Worm (Caenorhabditis elegans) whole organism, L2 larva: Measurements from ENCODE around the gene vit-4.

Experiments
- C34F6.9 ChIP-seq: fragments of 150-350 bp; optimal IDR thresholded peaks from 2 replicates; lab custom pipeline; 2014; ENCODE audit warnings: missing biosample characterization, missing genetic modification characterization
- F13H6.1 ChIP-seq: sonication (generic microtip); optimal IDR thresholded peaks from 2 replicates; lab custom pipeline; 2016; ENCODE audit warnings: missing genetic modification characterization, missing compliant biosample characterization
- R02D3.7 ChIP-seq: fragments of 150-350 bp; optimal IDR thresholded peaks from 2 replicates; lab custom pipeline; 2014; ENCODE audit warnings: missing biosample characterization, missing genetic modification characterization
- Y55F3AM.14 ChIP-seq: fragments of 200-800 bp; sonication (Bioruptor generic); optimal IDR thresholded peaks from 2 replicates; lab custom pipeline; 2018; ENCODE audit warnings: mild to moderate bottlenecking, missing genetic modification characterization, missing compliant biosample characterization
- ZK546.5 ChIP-seq: sonication (generic microtip); optimal IDR thresholded peaks from 2 replicates; lab custom pipeline; 2017; ENCODE audit warnings: missing biosample characterization, missing genetic modification characterization
- alr-1 ChIP-seq: fragments of 150-350 bp; optimal IDR thresholded peaks from 2 replicates; lab custom pipeline; 2014; ENCODE audit warnings: missing biosample characterization, missing genetic modification characterization
- aly-2 ChIP-seq: fragments of 150-350 bp; optimal IDR thresholded peaks from 2 replicates; lab custom pipeline; 2014; ENCODE audit warnings: missing biosample characterization, missing genetic modification characterization
- ama-1 ChIP-seq: fragments of 150-350 bp; optimal IDR thresholded peaks from 2 replicates; lab custom pipeline; 2018; ENCODE audit warnings: inconsistent platforms
- blmp-1 ChIP-seq: sonication (generic microtip); optimal IDR thresholded peaks from 2 replicates; lab custom pipeline; 2017; ENCODE audit warnings: missing genetic modification characterization, mild to moderate bottlenecking, missing compliant biosample characterization, antibody characterized with exemption, moderate library complexity; ENCODE audit not compliant: insufficient read depth
- ceh-16 ChIP-seq: fragments of 150-350 bp; optimal IDR thresholded peaks from 2 replicates; lab custom pipeline; 2014; ENCODE audit warnings: missing biosample characterization, missing genetic modification characterization
- ceh-82 ChIP-seq: fragments of 150-350 bp; optimal IDR thresholded peaks from 2 replicates; lab custom pipeline; 2014; ENCODE audit warnings: missing biosample characterization, missing genetic modification characterization
- crh-2 ChIP-seq: sonication (generic microtip); optimal IDR thresholded peaks from 2 replicates; lab custom pipeline; 2017; ENCODE audit warnings: missing biosample characterization, missing genetic modification characterization
- dmd-4 ChIP-seq: sonication (generic microtip); optimal IDR thresholded peaks from 2 replicates; lab custom pipeline; 2017; ENCODE audit warnings: missing biosample characterization, missing genetic modification characterization
- egl-27 ChIP-seq: sonication (generic microtip); optimal IDR thresholded peaks from 3 replicates; lab custom pipeline; 2017; ENCODE audit warnings: missing biosample characterization, missing genetic modification reagents, missing genetic modification characterization
- elt-1 ChIP-seq: fragments of 150-350 bp; optimal IDR thresholded peaks from 2 replicates; lab custom pipeline; 2014; ENCODE audit warnings: missing biosample characterization, missing genetic modification characterization
- elt-3 ChIP-seq: sonication (generic microtip); optimal IDR thresholded peaks from 2 replicates; lab custom pipeline; 2017; ENCODE audit warnings: missing biosample characterization, missing genetic modification characterization
- fos-1 ChIP-seq: fragments of 150-350 bp; optimal IDR thresholded peaks from 2 replicates; lab custom pipeline; 2014; ENCODE audit warnings: missing biosample characterization, missing genetic modification characterization
- gmeb-1 ChIP-seq: fragments of 150-350 bp; optimal IDR thresholded peaks from 2 replicates; lab custom pipeline; 2014; ENCODE audit warnings: missing biosample characterization, missing genetic modification characterization
- lin-11 ChIP-seq: fragments of 150-350 bp; sonication (generic microtip); optimal IDR thresholded peaks from 2 replicates; lab custom pipeline; 2014; ENCODE audit warnings: missing biosample characterization, missing genetic modification characterization, inconsistent platforms, mixed read lengths
- lin-13 ChIP-seq: fragments of 150-350 bp; optimal IDR thresholded peaks from 2 replicates; lab custom pipeline; 2014; ENCODE audit warnings: missing biosample characterization, missing genetic modification reagents, missing genetic modification characterization
- lsy-2 ChIP-seq, 2 experiments: fragments of 150-350 bp in 1 of 2; sonication (generic microtip) in 1 of 2; optimal IDR thresholded peaks; 2 replicates each; lab custom pipeline; 2014 to 2017; ENCODE audit warnings: missing biosample characterization in 2 of 2, missing genetic modification characterization in 2 of 2
- mab-5 ChIP-seq: fragments of 150-350 bp; optimal IDR thresholded peaks from 2 replicates; lab custom pipeline; 2014; ENCODE audit warnings: missing biosample characterization, missing genetic modification characterization
- mbf-1 ChIP-seq: sonication (generic microtip); optimal IDR thresholded peaks from 2 replicates; lab custom pipeline; 2017; ENCODE audit warnings: missing biosample characterization, missing genetic modification characterization
- mdl-1 ChIP-seq, 2 experiments: fragments of 150-350 bp in 1 of 2; sonication (generic microtip) in 1 of 2; optimal IDR thresholded peaks; 2 replicates each; lab custom pipeline; 2017; ENCODE audit warnings: missing biosample characterization in 2 of 2, missing genetic modification characterization in 2 of 2
- nhr-10 ChIP-seq: sonication (generic microtip); optimal IDR thresholded peaks from 2 replicates; lab custom pipeline; 2017; ENCODE audit warnings: missing biosample characterization, missing genetic modification characterization
- nhr-11 ChIP-seq: fragments of 150-350 bp; optimal IDR thresholded peaks from 2 replicates; lab custom pipeline; 2014; ENCODE audit warnings: missing biosample characterization, missing genetic modification characterization
- nhr-12 ChIP-seq: fragments of 150-350 bp; optimal IDR thresholded peaks from 2 replicates; lab custom pipeline; 2014; ENCODE audit warnings: missing biosample characterization, missing genetic modification characterization
- nhr-129 ChIP-seq: fragments of 150-350 bp; optimal IDR thresholded peaks from 2 replicates; lab custom pipeline; 2014; ENCODE audit warnings: missing biosample characterization, missing genetic modification characterization
- nhr-21 ChIP-seq: fragments of 150-350 bp; optimal IDR thresholded peaks from 2 replicates; lab custom pipeline; 2014; ENCODE audit warnings: missing biosample characterization, missing genetic modification characterization
- nhr-23 ChIP-seq: fragments of 150-350 bp; optimal IDR thresholded peaks from 2 replicates; lab custom pipeline; 2014; ENCODE audit warnings: missing biosample characterization, missing genetic modification reagents, missing genetic modification characterization
- nhr-25 ChIP-seq: fragments of 150-350 bp; sonication (generic microtip); optimal IDR thresholded peaks from 3 replicates; lab custom pipeline; 2014; ENCODE audit warnings: missing biosample characterization, missing genetic modification characterization
- nhr-6 ChIP-seq: fragments of 150-350 bp; optimal IDR thresholded peaks from 2 replicates; lab custom pipeline; 2014; ENCODE audit warnings: missing biosample characterization, missing genetic modification characterization
- peb-1 ChIP-seq: fragments of 150-350 bp; optimal IDR thresholded peaks from 2 replicates; lab custom pipeline; 2014; ENCODE audit warnings: missing biosample characterization, missing genetic modification characterization
- sem-4 ChIP-seq: fragments of 150-350 bp; optimal IDR thresholded peaks from 2 replicates; lab custom pipeline; 2014; ENCODE audit warnings: missing biosample characterization, missing genetic modification reagents, missing genetic modification characterization
- skn-1 ChIP-seq: sonication (generic microtip); optimal IDR thresholded peaks from 2 replicates; lab custom pipeline; 2017; ENCODE audit warnings: missing biosample characterization, missing genetic modification characterization
- sma-3 ChIP-seq: sonication (generic microtip); optimal IDR thresholded peaks from 2 replicates; lab custom pipeline; 2016; ENCODE audit warnings: missing genetic modification reagents, missing genetic modification characterization, missing compliant biosample characterization
- sma-9 ChIP-seq, 2 experiments: fragments of 150-350 bp in 1 of 2; sonication (generic microtip) in 1 of 2; optimal IDR thresholded peaks; 2 replicates each; lab custom pipeline; 2014 to 2016; ENCODE audit warnings: missing genetic modification characterization in 2 of 2, mild to moderate bottlenecking in 1 of 2, missing biosample characterization in 1 of 2, missing compliant biosample characterization in 1 of 2, missing genetic modification reagents in 1 of 2, moderate library complexity in 1 of 2
- unc-39 ChIP-seq: fragments of 150-350 bp; optimal IDR thresholded peaks from 2 replicates; lab custom pipeline; 2014; ENCODE audit warnings: missing biosample characterization, missing genetic modification characterization
- unc-55 ChIP-seq: fragments of 150-350 bp; sonication (generic microtip); optimal IDR thresholded peaks from 3 replicates; lab custom pipeline; 2014; ENCODE audit warnings: missing biosample characterization, missing genetic modification reagents, missing genetic modification characterization
- unc-62 ChIP-seq: fragments of 150-350 bp; optimal IDR thresholded peaks from 2 replicates; lab custom pipeline; 2014; ENCODE audit warnings: missing biosample characterization, missing genetic modification reagents, missing genetic modification characterization
- zag-1 ChIP-seq: fragments of 150-350 bp; optimal IDR thresholded peaks from 2 replicates; lab custom pipeline; 2014; ENCODE audit warnings: missing biosample characterization, missing genetic modification characterization
- ztf-4 ChIP-seq: fragments of 150-350 bp; optimal IDR thresholded peaks from 2 replicates; lab custom pipeline; 2014; ENCODE audit warnings: missing biosample characterization, missing genetic modification characterization

vit-4 gene

ce11 chrX:3535505-3535904 is 28.3 kb downstream of the vit-4 start:
- TF ChIP-seq gmeb-1 (tag; lab: Kevin White, UChicago): no peak
- no peak for TF ChIP-seq aly-2 (tag; lab: Kevin White, UChicago)
- TF ChIP-seq skn-1: no peak
- peak; percentile 53 for TF ChIP-seq zag-1 (tag; lab: Kevin White, UChicago)
- no peak for TF ChIP-seq unc-39 (tag; lab: Kevin White, UChicago)
- TF ChIP-seq nhr-10 (tag; lab: Kevin White, UChicago): no peak
- TF ChIP-seq mab-5 (tag; lab: Kevin White, UChicago): no peak
- peak; percentile 44 for TF ChIP-seq nhr-129 (tag; lab: Kevin White, UChicago)
- peak; percentile 31 for TF ChIP-seq Y55F3AM.14 (GFP tag; lab: Kevin White, UChicago)
- no peak for TF ChIP-seq sma-9 (GFP tag; optimal IDR thresholded peaks at IDR 0.05; lab: Kevin White, UChicago)
- no peak for TF ChIP-seq sma-9 (tag; optimal IDR thresholded peaks at IDR 0.05; lab: Kevin White, UChicago)
- TF ChIP-seq mbf-1 (tag; lab: Kevin White, UChicago): no peak
- no peak for TF ChIP-seq sma-3
- TF ChIP-seq dmd-4 (tag; lab: Kevin White, UChicago): no peak
- no peak for TF ChIP-seq elt-1 (tag; lab: Kevin White, UChicago)
- TF ChIP-seq alr-1 (tag; lab: Kevin White, UChicago): no peak
- no peak for TF ChIP-seq lin-11
- no peak for TF ChIP-seq R02D3.7 (tag; lab: Kevin White, UChicago)
- no peak for TF ChIP-seq peb-1 (tag; lab: Kevin White, UChicago)
- TF ChIP-seq, all 48 proteins: peak for 3

DNA sequence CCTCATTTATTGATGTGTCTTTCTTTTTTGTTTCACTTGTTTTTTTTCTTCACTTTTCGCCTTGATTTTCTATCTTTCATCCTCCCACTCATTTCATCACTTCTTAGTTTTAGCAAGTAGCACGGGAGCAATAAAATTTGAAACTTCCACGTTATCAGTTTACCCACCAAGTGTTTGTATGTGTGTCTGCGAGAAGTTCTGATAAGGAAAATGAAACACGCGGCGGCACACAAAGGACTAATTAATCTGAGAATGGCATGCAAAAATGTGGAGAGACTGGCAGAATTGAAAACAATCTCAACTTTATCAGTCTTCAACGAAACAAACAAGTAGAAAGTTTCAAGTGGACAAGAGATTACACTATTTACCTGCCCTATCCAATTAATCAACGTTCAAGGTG is 29.5 kb downstream of the vit-4 start:
- TF ChIP-seq ama-1 (lab: Kevin White, UChicago) (no peak), unc-62 (no peak), ceh-16 (tag; lab: Kevin White, UChicago) (no peak), fos-1 (tag; lab: Kevin White, UChicago) (peak; percentile 78), gmeb-1 (tag; lab: Kevin White, UChicago) (peak; percentile 8), crh-2 (peak; percentile 84), sem-4 (tag; lab: Kevin White, UChicago) (no peak), nhr-11 (tag; lab: Kevin White, UChicago) (no peak), ztf-4 (tag; lab: Kevin White, UChicago) (no peak), lsy-2 (tag; optimal IDR thresholded peaks at IDR 0.05; lab: Kevin White, UChicago) (peak in 1 of 2 experiments; percentile 26), skn-1 (no peak), nhr-12 (tag; lab: Kevin White, UChicago) (no peak), mab-5 (tag; lab: Kevin White, UChicago) (no peak), ceh-82 (tag; lab: Kevin White, UChicago) (no peak), dmd-4 (tag; lab: Kevin White, UChicago) (no peak), elt-1 (tag; lab: Kevin White, UChicago) (no peak), unc-55 (GFP tag; lab: Kevin White, UChicago) (no peak), F13H6.1 (tag; lab: Kevin White, UChicago) (peak; percentile 66), ZK546.5 (no peak), nhr-129 (tag; lab: Kevin White, UChicago) (peak; percentile 63), nhr-23 (no peak), mdl-1 (tag; optimal IDR thresholded peaks at IDR 0.05; lab: Kevin White, UChicago) (no peak), sma-3 (peak; percentile 35), nhr-25 (tag; lab: Kevin White, UChicago) (no peak), sma-9 (GFP tag; optimal IDR thresholded peaks at IDR 0.05; lab: Kevin White, UChicago) (peak; percentile 51), sma-9 (tag; optimal IDR thresholded peaks at IDR 0.05; lab: Kevin White, UChicago) (no peak), elt-3 (no peak)

DNA sequence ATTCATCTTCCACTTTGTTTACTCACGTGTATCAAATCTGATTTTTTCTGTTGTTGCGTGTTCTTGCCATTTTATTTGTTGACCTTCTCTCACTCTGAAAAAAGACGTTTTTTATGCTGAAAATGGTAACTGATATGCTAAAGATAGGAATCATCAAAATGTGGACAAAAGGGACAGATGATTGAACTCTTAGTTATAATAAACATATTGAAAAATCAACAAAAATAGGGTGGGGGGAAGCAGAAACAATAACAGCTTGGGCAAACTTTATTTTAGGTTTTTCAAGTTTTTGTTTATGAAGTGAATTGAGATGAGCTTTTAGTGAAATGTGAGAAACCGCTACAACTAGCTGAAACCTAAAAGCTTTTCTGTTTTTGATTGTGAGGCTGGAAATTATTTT is 30.8 kb downstream of the vit-4 start, which contains the start of gene F56B6.6:
F56B6.6 (minus strand) TSS at position 101 of the 400 bp plus-strand sequence.
- no peak for TF ChIP-seq unc-55 (GFP tag; lab: Kevin White, UChicago)

DNA sequence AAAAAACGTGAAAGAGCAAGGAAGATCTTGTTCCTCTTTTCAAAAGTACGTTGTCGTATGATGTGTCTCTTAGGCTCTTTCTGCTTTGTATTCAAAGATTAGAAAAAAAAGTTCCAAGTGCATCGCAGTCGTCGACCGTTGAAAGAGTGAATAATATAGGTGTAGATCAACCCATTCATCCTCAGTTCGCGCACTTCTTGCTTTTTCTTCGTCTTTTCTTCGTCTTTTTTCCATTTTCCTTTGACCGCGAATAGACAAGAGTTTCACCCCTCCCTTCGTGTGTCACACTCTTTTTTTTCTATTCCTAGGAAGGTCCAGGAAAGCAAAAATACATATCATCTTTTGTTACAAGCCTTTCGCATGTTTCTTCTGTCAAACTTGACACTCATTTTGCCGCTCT is 37.1 kb downstream of the vit-4 start:
- TF ChIP-seq nhr-21 (tag; lab: Kevin White, UChicago) (no peak), ZK546.5 (no peak), lin-13 (GFP tag; lab: Kevin White, UChicago) (no peak), nhr-6 (tag; lab: Kevin White, UChicago) (no peak), sem-4 (tag; lab: Kevin White, UChicago) (no peak), mbf-1 (tag; lab: Kevin White, UChicago) (no peak), egl-27 (tag; lab: Kevin White, UChicago) (no peak), R02D3.7 (tag; lab: Kevin White, UChicago) (no peak), C34F6.9 (tag; lab: Kevin White, UChicago) (no peak), ztf-4 (tag; lab: Kevin White, UChicago) (no peak), aly-2 (tag; lab: Kevin White, UChicago) (no peak), blmp-1 (tag; lab: Kevin White, UChicago) (no peak), nhr-10 (tag; lab: Kevin White, UChicago) (no peak)
- TF ChIP-seq, all 48 proteins: peak for 0
